Worm (Caenorhabditis elegans) whole organism, dauer: ENCODE results near the gene ncs-3.

Source experiments
- unc-62 ChIP-seq: sonication (generic microtip); optimal IDR thresholded peaks from 2 replicates; lab custom pipeline; 2017; ENCODE audit warnings: missing biosample characterization, missing genetic modification reagents, missing genetic modification characterization

Gene ncs-3

DNA sequence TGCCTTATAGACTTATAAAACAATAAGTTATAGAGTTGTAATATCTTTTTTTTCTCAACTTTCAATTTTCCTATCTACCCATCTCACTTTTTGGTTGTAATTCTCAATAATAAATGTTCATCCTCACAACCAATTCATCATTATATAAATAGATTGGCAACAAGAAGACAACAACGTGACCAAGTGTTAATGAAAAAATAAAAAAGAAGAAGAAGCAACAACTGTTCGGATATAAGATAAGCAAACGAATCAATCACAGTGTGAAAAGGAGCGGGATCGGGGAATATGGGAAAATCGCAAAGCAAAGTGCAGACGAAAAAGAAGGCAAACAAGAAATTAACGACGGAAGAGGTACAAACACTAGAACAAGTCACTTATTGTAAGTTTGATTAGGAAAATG, at the start of gene ncs-3:
ncs-3 (plus strand) TSS at position 153 of the 400 bp plus-strand sequence.
- TF ChIP-seq unc-62 (GFP tag; lab: Kevin White, UChicago) = no peak

- TF ChIP-seq unc-62 (GFP tag; lab: Kevin White, UChicago) = no peak
Measured at ce11 chrX:1005026-1005425, 48.9 kb upstream of the ncs-3 start.

ce11 chrX:1009512-1009911, 44.4 kb upstream of the ncs-3 start:
- TF ChIP-seq unc-62 (GFP tag; lab: Kevin White, UChicago) = no peak

- no peak for TF ChIP-seq unc-62 (GFP tag; lab: Kevin White, UChicago)
Measured at ce11 chrX:1010627-1011452, 43.0 kb upstream of the ncs-3 start.

- TF ChIP-seq unc-62 (GFP tag; lab: Kevin White, UChicago) = no peak
Measured at ce11 chrX:1012385-1012866, 41.5 kb upstream of the ncs-3 start.

- no peak for TF ChIP-seq unc-62 (GFP tag; lab: Kevin White, UChicago)
Measured at ce11 chrX:1014708-1015107, 39.2 kb upstream of the ncs-3 start.

- no peak for TF ChIP-seq unc-62 (GFP tag; lab: Kevin White, UChicago)
Measured at ce11 chrX:1017456-1017855, 36.4 kb upstream of the ncs-3 start, which contains the start of the genes F55A4.13 and nlf-1. Gene F55A4.13, minus strand, starts transcription at chrX:1017556. Gene nlf-1, minus strand, starts transcription at chrX:1017567.

ce11 chrX:1018586-1018985, 35.3 kb upstream of the ncs-3 start:
- no peak for TF ChIP-seq unc-62 (GFP tag; lab: Kevin White, UChicago)

ce11 chrX:1021835-1022311, 32.0 kb upstream of the ncs-3 start:
- no peak for TF ChIP-seq unc-62 (GFP tag; lab: Kevin White, UChicago)

DNA sequence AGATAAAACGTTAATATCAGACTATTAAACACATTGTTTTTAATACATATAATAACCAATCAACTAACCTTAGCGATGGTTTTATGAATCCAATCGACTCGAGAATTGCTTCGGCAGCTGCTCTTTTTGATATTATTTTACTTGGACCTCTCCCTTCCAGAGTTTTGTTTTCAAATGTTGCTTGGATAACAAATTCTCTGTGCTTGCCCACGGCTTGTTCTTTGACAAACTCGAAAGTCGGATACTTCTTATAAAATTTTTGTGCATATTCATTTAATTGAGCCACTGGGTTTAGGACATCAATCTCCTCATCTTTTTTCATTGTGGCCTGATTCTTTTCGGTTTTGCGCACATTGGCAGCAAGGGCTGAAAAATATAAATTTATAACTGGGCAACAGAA, 28.9 kb upstream of the ncs-3 start, which contains the start of gene F55A4.3:
F55A4.3 (minus strand) TSS at position 101 of the 400 bp plus-strand sequence.
- TF ChIP-seq unc-62 (GFP tag; lab: Kevin White, UChicago) = no peak

DNA sequence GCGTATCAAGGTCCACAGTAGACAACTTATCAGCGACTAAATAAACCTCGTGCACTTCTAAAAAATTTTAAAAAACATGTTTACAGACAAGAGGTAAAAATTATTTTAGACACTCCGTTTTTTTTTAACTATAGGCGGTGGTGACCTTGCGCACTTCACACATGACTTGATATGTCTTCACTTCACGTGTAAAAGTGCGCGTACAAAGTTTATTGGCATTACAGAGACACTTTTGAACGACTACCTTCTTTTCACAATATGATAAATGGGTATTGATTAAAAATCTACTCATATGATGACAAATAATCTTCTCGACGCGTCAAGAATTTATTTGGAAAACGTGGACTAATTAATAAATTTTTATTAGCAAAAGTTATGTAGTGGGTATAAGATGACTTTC, 27.2 kb upstream of the ncs-3 start:
- TF ChIP-seq unc-62 (GFP tag; lab: Kevin White, UChicago) = no peak

- no peak for TF ChIP-seq unc-62 (GFP tag; lab: Kevin White, UChicago)
Measured at ce11 chrX:1027370-1027769, 26.5 kb upstream of the ncs-3 start.

- TF ChIP-seq unc-62 (GFP tag; lab: Kevin White, UChicago) = no peak
Measured at ce11 chrX:1030867-1031266, 23.0 kb upstream of the ncs-3 start.

- no peak for TF ChIP-seq unc-62 (GFP tag; lab: Kevin White, UChicago)
Measured at ce11 chrX:1035039-1035598, 18.8 kb upstream of the ncs-3 start, which contains the start of the genes stau-1 and sec-22. Gene stau-1, minus strand, starts transcription at chrX:1035286. Gene sec-22, plus strand, starts transcription at chrX:1035548.

DNA sequence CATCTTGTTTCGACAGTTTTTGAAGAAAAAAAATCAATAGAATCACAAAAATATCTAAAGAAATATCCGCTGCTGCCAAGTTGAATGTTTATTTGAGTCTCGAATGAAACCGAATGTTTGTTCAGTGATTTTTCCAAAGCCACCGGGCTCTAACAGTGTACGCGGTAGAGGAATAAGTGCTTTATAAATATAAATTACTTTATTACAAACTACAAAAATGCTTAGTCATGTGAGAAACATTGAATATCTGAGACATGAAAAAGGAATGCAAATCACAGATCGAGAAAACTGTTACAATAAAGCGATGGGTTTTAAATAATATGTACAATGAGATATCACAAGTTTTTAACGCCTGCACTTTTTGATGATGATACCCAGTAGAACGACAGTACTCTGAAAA, 15.5 kb upstream of the ncs-3 start, which contains the start of gene F55A4.7:
F55A4.7 (minus strand) TSS at position 101 of the 400 bp plus-strand sequence.
- no peak for TF ChIP-seq unc-62 (GFP tag; lab: Kevin White, UChicago)

ce11 chrX:1044327-1044726, 9.6 kb upstream of the ncs-3 start:
- no peak for TF ChIP-seq unc-62 (GFP tag; lab: Kevin White, UChicago)
